Fruit fly (Drosophila melanogaster) whole organism, wandering third instar larva: ENCODE results near the gene Art1.
A peak's percentile ranks its signal among the peaks of the same experiment; 100 is the strongest.

Experiments
- Abd-B ChIP-seq: fragments of >200 bp; optimal IDR thresholded peaks from 2 replicates; lab custom pipeline; 2017; ENCODE audit warnings: missing biosample characterization, missing genetic modification characterization
- OdsH ChIP-seq: fragments of 200-800 bp; sonication (Bioruptor generic); optimal IDR thresholded peaks from 2 replicates; lab custom pipeline; 2016; ENCODE audit warnings: missing biosample characterization, mild to moderate bottlenecking, missing genetic modification characterization
- brk ChIP-seq: fragments of 200-800 bp; sonication (Bioruptor generic); optimal IDR thresholded peaks from 2 replicates; lab custom pipeline; 2016; ENCODE audit warnings: missing biosample characterization, mild to moderate bottlenecking, missing genetic modification characterization
- dl ChIP-seq, 2 experiments: fragments of 175-275, 200-275 bp in 1 of 2; fragments of 200-275 bp in 1 of 2; sonication (Bioruptor generic); optimal IDR thresholded peaks; lab custom pipeline; 2018; ENCODE audit warnings: mild to moderate bottlenecking in 2 of 2, missing biosample characterization in 2 of 2, missing genetic modification characterization in 2 of 2, moderate library complexity in 2 of 2; ENCODE audit not compliant: partially characterized antibody in 2 of 2, insufficient read depth in 1 of 2
- fru ChIP-seq: fragments of 200-800 bp; sonication (Bioruptor generic); optimal IDR thresholded peaks from 3 replicates; lab custom pipeline; 2016; ENCODE audit warnings: missing biosample characterization, mild to moderate bottlenecking, missing genetic modification characterization

dm6 chr3R:10784058-10784499 is 3.9 kb downstream of the Art1 start, which contains the start of the genes mRpL37 and Rbp1:
- TF ChIP-seq Abd-B (GFP tag; lab: Kevin White, UChicago) (no peak), dl (GFP tag; optimal IDR thresholded peaks at IDR 0.05; lab: Kevin White, UChicago; ENCODE audit: insufficient read depth in 1 of 2, partially characterized antibody in 2 of 2) (no peak), fru (GFP tag; lab: Kevin White, UChicago) (no peak), brk (GFP tag; lab: Kevin White, UChicago) (no peak), OdsH (GFP tag; lab: Kevin White, UChicago) (peak; percentile 67)
